Worm (Caenorhabditis elegans): ENCODE measurements around the gene bcc-1.

DNA sequence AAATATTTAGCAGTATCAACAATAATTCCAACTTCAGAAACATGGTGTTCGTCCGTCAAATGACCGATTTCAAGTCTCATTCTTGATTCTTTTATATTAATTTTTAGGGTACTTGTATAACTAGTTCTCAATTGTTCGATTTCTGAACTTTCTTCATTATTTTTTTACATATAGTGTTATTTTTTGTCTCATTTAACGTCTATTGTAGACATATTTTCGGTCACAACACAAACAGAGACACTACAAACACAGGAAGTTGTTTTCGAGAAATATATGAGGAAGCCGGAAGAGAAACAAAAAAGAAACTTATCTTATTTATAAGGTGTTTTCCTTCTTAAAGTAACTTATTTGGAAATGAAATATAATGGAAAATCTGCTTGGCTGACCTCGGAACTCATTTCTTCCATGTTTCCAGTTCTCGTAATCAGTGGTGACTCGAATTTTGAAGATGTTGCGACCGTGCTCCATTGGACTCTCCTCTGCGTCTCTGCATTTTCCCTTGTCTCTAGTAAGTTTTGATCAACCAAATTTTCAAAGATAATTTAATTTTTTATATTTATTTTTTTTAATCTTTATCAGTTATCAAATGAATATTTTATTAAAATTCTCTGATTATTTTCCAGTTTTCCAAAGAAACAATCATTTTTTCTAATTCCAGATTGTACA lies 38.6 kb downstream of the bcc-1 start, which contains the start of the genes F36H1.12 and lin-3:
- no peak for TF ChIP-seq tab-1 (GFP tag; IDR thresholded peaks at IDR 0.05)
- TF ChIP-seq flt-1 (GFP tag; IDR thresholded peaks at IDR 0.05), result no peak
- TF ChIP-seq T22C8.4 (GFP tag; IDR thresholded peaks at IDR 0.05), result no peak
- no peak for TF ChIP-seq ref-1 (GFP tag; conservative IDR thresholded peaks at IDR 0.05)
- TF ChIP-seq ztf-29 (GFP tag; IDR thresholded peaks at IDR 0.05), result no peak
- no peak for TF ChIP-seq klf-2 (GFP tag; conservative IDR thresholded peaks at IDR 0.05)
